In genomic region chr3R:26021195-26021914, dm6 we compare ENCODE assay signal across 2 fruit fly cellular contexts.
TF ChIP-seq lines count a peak whose summit lies in the region.

No protein-coding gene starts in this region.

TF ChIP-seq in whole organism, embryonic, 481 proteins besides CTCF, POLR2A, EP300 and RAD21 (continued from another document and continues in another):
- TF ChIP-seq chm (GFP tag; IDR thresholded peaks at IDR 0.05; lab: Robert Waterston, UW) (no peak), lov (optimal IDR thresholded peaks at IDR 0.05; lab: Kevin White, UChicago) (no peak), lov (GFP tag; IDR thresholded peaks at IDR 0.05; lab: Robert Waterston, UW) (0 out of 3 replicates have a peak, but pooled peaks have one; percentile 38), HLHmδ (GFP tag; optimal IDR thresholded peaks at IDR 0.05; lab: Kevin White, UChicago) (peak; percentile 98), CG14050 (GFP tag; IDR thresholded peaks at IDR 0.05; lab: Robert Waterston, UW) (peak; percentile 63; the same call in 2 of the 3 replicates), eve (GFP tag; optimal IDR thresholded peaks at IDR 0.05; lab: Kevin White, UChicago) (no peak), dan (GFP tag; IDR thresholded peaks at IDR 0.05; lab: Robert Waterston, UW) (no peak; the same call in 1 of the 2 replicates), CG18262 (tag; optimal IDR thresholded peaks at IDR 0.05; lab: Kevin White, UChicago) (peak; percentile 99), Antp (GFP tag; optimal IDR thresholded peaks at IDR 0.05; lab: Kevin White, UChicago) (peak; percentile 67), nmo (GFP tag; optimal IDR thresholded peaks at IDR 0.05; lab: Kevin White, UChicago) (peak; percentile 99), ewg (GFP tag; optimal IDR thresholded peaks at IDR 0.05; lab: Kevin White, UChicago) (peak; percentile 88), jumu (GFP tag; optimal IDR thresholded peaks at IDR 0.05; lab: Kevin White, UChicago) (peak; percentile 74), aop (GFP tag; IDR thresholded peaks at IDR 0.05; lab: Robert Waterston, UW) (peak; percentile 29; the same call in 1 of the 2 replicates), ham (GFP tag; IDR thresholded peaks at IDR 0.05; lab: Robert Waterston, UW) (0 out of 2 replicates have a peak, but pooled peaks have one; percentile 43), Atf6 (GFP tag; IDR thresholded peaks at IDR 0.05; lab: Robert Waterston, UW) (peak; percentile 84), wek (GFP tag; optimal IDR thresholded peaks at IDR 0.05; lab: Kevin White, UChicago) (no peak), tin (GFP tag; optimal IDR thresholded peaks at IDR 0.05; lab: Kevin White, UChicago) (peak; percentile 94), hkb (optimal IDR thresholded peaks at IDR 0.05; lab: Kevin White, UChicago) (no peak), hkb (GFP tag; IDR thresholded peaks at IDR 0.05; lab: Robert Waterston, UW) (peak; percentile 78), disco-r (GFP tag; optimal IDR thresholded peaks at IDR 0.05; lab: Kevin White, UChicago) (peak; percentile 71), abd-A (tag; optimal IDR thresholded peaks at IDR 0.05; lab: Kevin White, UChicago) (no peak), D (optimal IDR thresholded peaks at IDR 0.05; lab: Kevin White, UChicago) (no peak), D (GFP tag; optimal IDR thresholded peaks at IDR 0.05; lab: Kevin White, UChicago) (peak; percentile 98), CG7745 (tag; optimal IDR thresholded peaks at IDR 0.05; lab: Kevin White, UChicago) (no peak), CG42726 (GFP tag; IDR thresholded peaks at IDR 0.05; lab: Robert Waterston, UW; ENCODE audit: partially characterized antibody) (no peak), CG33213 (GFP tag; optimal IDR thresholded peaks at IDR 0.05; lab: Kevin White, UChicago) (peak; percentile 24), CG1832 (GFP tag; optimal IDR thresholded peaks at IDR 0.05; lab: Kevin White, UChicago) (no peak), Chrac-16 (GFP tag; optimal IDR thresholded peaks at IDR 0.05; lab: Kevin White, UChicago) (peak; percentile 93), wor (GFP tag; IDR thresholded peaks at IDR 0.05; lab: Robert Waterston, UW) (peak; percentile 85), CG4820 (GFP tag; optimal IDR thresholded peaks at IDR 0.05; lab: Kevin White, UChicago) (peak; percentile 95), grn (GFP tag; optimal IDR thresholded peaks at IDR 0.05; lab: Kevin White, UChicago) (no peak), CG7786 (GFP tag; optimal IDR thresholded peaks at IDR 0.05; lab: Kevin White, UChicago) (peak; percentile 77), Dfd (GFP tag; optimal IDR thresholded peaks at IDR 0.05; lab: Kevin White, UChicago) (no peak), Eip74EF (GFP tag; optimal IDR thresholded peaks at IDR 0.05; lab: Kevin White, UChicago) (peak in 1 of 2 experiments; percentile 94), Tbp (GFP tag; optimal IDR thresholded peaks at IDR 0.05; lab: Kevin White, UChicago) (no peak), CG14965 (GFP tag; optimal IDR thresholded peaks at IDR 0.05; lab: Kevin White, UChicago; ENCODE audit: borderline replicate concordance) (no peak), trh (GFP tag; optimal IDR thresholded peaks at IDR 0.05; lab: Kevin White, UChicago) (peak; percentile 91), Max (GFP tag; optimal IDR thresholded peaks at IDR 0.05; lab: Kevin White, UChicago) (peak; percentile 86), CG8089 (GFP tag; optimal IDR thresholded peaks at IDR 0.05; lab: Kevin White, UChicago) (peak; percentile 58), CG10147 (GFP tag; optimal IDR thresholded peaks at IDR 0.05; lab: Kevin White, UChicago) (peak; percentile 94), Hr78 (GFP tag; optimal IDR thresholded peaks at IDR 0.05; lab: Kevin White, UChicago) (peak in 1 of 2 experiments; percentile 55), CG9727 (GFP tag; optimal IDR thresholded peaks at IDR 0.05; lab: Kevin White, UChicago) (peak; percentile 99), slbo (GFP tag; IDR thresholded peaks at IDR 0.05; lab: Robert Waterston, UW) (peak; percentile 86), sr (GFP tag; IDR thresholded peaks at IDR 0.05; lab: Robert Waterston, UW) (no peak), CG4360 (GFP tag; IDR thresholded peaks at IDR 0.05; lab: Robert Waterston, UW) (no peak), CG30020 (tag; optimal IDR thresholded peaks at IDR 0.05; lab: Kevin White, UChicago) (peak; percentile 87), Gsc (GFP tag; IDR thresholded peaks at IDR 0.05; lab: Robert Waterston, UW) (peak; percentile 73), Awh (GFP tag; IDR thresholded peaks at IDR 0.05; lab: Robert Waterston, UW) (peak; percentile 12; the same call in 1 of the 2 replicates), CG30431 (GFP tag; optimal IDR thresholded peaks at IDR 0.05; lab: Kevin White, UChicago) (peak; percentile 92), dpn (GFP tag; optimal IDR thresholded peaks at IDR 0.05; lab: Kevin White, UChicago) (peak; percentile 87), CG31365 (tag; optimal IDR thresholded peaks at IDR 0.05; lab: Kevin White, UChicago) (no peak), D19A (tag; optimal IDR thresholded peaks at IDR 0.05; lab: Kevin White, UChicago) (peak; percentile 94), CG6791 (GFP tag; IDR thresholded peaks at IDR 0.05; lab: Robert Waterston, UW; ENCODE audit: partially characterized antibody) (peak; percentile 7; the same call in 1 of the 3 replicates), H15 (GFP tag; IDR thresholded peaks at IDR 0.05; lab: Robert Waterston, UW) (peak; percentile 78), CG31224 (GFP tag; IDR thresholded peaks at IDR 0.05; lab: Robert Waterston, UW) (peak; percentile 61), gce (GFP tag; IDR thresholded peaks at IDR 0.05; lab: Robert Waterston, UW) (no peak), Nf-YB (GFP tag; optimal IDR thresholded peaks at IDR 0.05; lab: Kevin White, UChicago) (peak; percentile 85), CG15514 (GFP tag; optimal IDR thresholded peaks at IDR 0.05; lab: Kevin White, UChicago) (peak; percentile 31), gem (tag; optimal IDR thresholded peaks at IDR 0.05; lab: Kevin White, UChicago) (peak; percentile 98), CG7928 (GFP tag; optimal IDR thresholded peaks at IDR 0.05; lab: Kevin White, UChicago) (peak; percentile 67), vvl (GFP tag; IDR thresholded peaks at IDR 0.05; lab: Robert Waterston, UW) (peak; percentile 74), Nf-YC (tag; optimal IDR thresholded peaks at IDR 0.05; lab: Kevin White, UChicago) (peak; percentile 8), lola (GFP tag; optimal IDR thresholded peaks at IDR 0.05; lab: Kevin White, UChicago) (peak in 1 of 3 experiments; percentile 99), az2 (GFP tag; optimal IDR thresholded peaks at IDR 0.05; lab: Kevin White, UChicago) (peak; percentile 97), Hr51 (GFP tag; optimal IDR thresholded peaks at IDR 0.05; lab: Kevin White, UChicago) (peak; percentile 58 to 97)

TF ChIP-seq in whole organism, prepupa, 60 proteins besides CTCF, POLR2A, EP300 and RAD21 (continued from another document):
- TF ChIP-seq Sox102F (GFP tag; optimal IDR thresholded peaks at IDR 0.05; lab: Kevin White, UChicago) (peak; percentile 75), eg (GFP tag; IDR thresholded peaks at IDR 0.05; lab: Robert Waterston, UW) (peak; percentile 78), fkh (GFP tag; optimal IDR thresholded peaks at IDR 0.05; lab: Kevin White, UChicago) (peak; percentile 54), dsx (GFP tag; optimal IDR thresholded peaks at IDR 0.05; lab: Kevin White, UChicago; ENCODE audit: poor library complexity, severe bottlenecking) (peak; percentile 63), Lpt (GFP tag; optimal IDR thresholded peaks at IDR 0.05; lab: Kevin White, UChicago) (peak; percentile 88), CG32006 (GFP tag; optimal IDR thresholded peaks at IDR 0.05; lab: Kevin White, UChicago) (peak; percentile 98), Blimp-1 (GFP tag; optimal IDR thresholded peaks at IDR 0.05; lab: Kevin White, UChicago) (peak; percentile 87), CG16779 (tag; optimal IDR thresholded peaks at IDR 0.05; lab: Kevin White, UChicago) (peak; percentile 89), lz (GFP tag; optimal IDR thresholded peaks at IDR 0.05; lab: Kevin White, UChicago) (peak; percentile 95)
